Worm (Caenorhabditis elegans): ENCODE results near the gene ppfr-4.

The ppfr-4 gene

DNA sequence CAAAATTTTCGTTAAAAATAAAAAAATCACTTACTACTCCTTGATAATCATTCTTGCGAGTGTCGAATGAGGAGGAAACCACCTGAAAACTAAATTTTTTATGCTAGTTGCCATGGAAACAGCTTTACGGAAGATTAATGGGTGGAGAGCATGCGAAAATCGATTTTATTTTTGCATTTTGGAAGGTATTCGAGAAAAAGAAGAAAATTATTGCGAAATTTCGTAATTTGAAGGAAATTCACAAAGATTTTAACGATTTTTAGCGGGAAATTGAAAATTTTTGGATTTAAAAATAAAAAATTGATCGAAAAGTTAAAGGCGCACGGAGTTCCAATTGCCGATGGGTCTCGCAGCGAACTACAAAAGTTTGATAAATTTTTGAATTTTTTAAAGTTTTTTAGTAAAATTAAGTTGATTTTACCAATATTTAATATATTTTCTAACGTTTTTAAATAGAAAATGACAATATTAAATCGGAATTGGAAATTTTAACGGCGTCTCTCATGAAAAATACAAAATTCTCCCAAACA lies 44.0 kb upstream of the ppfr-4 start, which contains the start of gene Y54F10AR.1:
Gene Y54F10AR.1 (minus strand): TSS at position 51 of the 530 bp plus-strand sequence.
- TF ChIP-seq ceh-28 (tag; optimal IDR thresholded peaks at IDR 0.05) (no peak), attf-4 (tag; optimal IDR thresholded peaks at IDR 0.05) (no peak), lsy-2 (tag; optimal IDR thresholded peaks at IDR 0.05) (no peak), nhr-76 (tag; optimal IDR thresholded peaks at IDR 0.05) (no peak), ZK337.2 (GFP tag; IDR thresholded peaks at IDR 0.05) (no peak), fkh-10 (GFP tag; optimal IDR thresholded peaks at IDR 0.05) (no peak), skn-1 (tag; optimal IDR thresholded peaks at IDR 0.05) (no peak), gei-8 (GFP tag; optimal IDR thresholded peaks at IDR 0.05) (no peak), nhr-10 (tag; optimal IDR thresholded peaks at IDR 0.05) (no peak), sdz-12 (GFP tag; optimal IDR thresholded peaks at IDR 0.05) (no peak), nhr-41 (GFP tag; IDR thresholded peaks at IDR 0.05) (no peak), ZK546.5 (tag; optimal IDR thresholded peaks at IDR 0.05) (no peak), ztf-7 (tag; optimal IDR thresholded peaks at IDR 0.05) (no peak), zip-2 (tag; optimal IDR thresholded peaks at IDR 0.05) (no peak), madf-5 (GFP tag; IDR thresholded peaks at IDR 0.05) (no peak), nhr-77 (tag; optimal IDR thresholded peaks at IDR 0.05) (no peak), hmg-1.1 (GFP tag; IDR thresholded peaks at IDR 0.05) (no peak), hif-1 (tag; optimal IDR thresholded peaks at IDR 0.05) (no peak), unc-130 (GFP tag; optimal IDR thresholded peaks at IDR 0.05) (no peak), spr-1 (tag; optimal IDR thresholded peaks at IDR 0.05) (no peak)

ce11 chrIII:2576360-2577259 lies 43.1 kb upstream of the ppfr-4 start:
- TF ChIP-seq hlh-11 (tag; optimal IDR thresholded peaks at IDR 0.05) (peak; percentile 72), nhr-11 (tag; optimal IDR thresholded peaks at IDR 0.05) (peak; percentile 62), ceh-20 (GFP tag; IDR thresholded peaks at IDR 0.05) (peak; percentile 65; the same call in 1 of the 2 replicates), lir-3 (tag; optimal IDR thresholded peaks at IDR 0.05) (no peak), D1046.2 (GFP tag; IDR thresholded peaks at IDR 0.05) (no peak), unc-62 (GFP tag; optimal IDR thresholded peaks at IDR 0.05 in 1 of 2) (no peak), unc-62 (tag; optimal IDR thresholded peaks at IDR 0.05) (no peak), ctbp-1 (GFP tag; IDR thresholded peaks at IDR 0.05) (peak; percentile 30; the same call in 1 of the 2 replicates), ceh-44 (GFP tag; IDR thresholded peaks at IDR 0.05) (no peak), nhr-25 (tag; optimal IDR thresholded peaks at IDR 0.05; ENCODE audit: borderline replicate concordance, insufficient read depth) (no peak), mxl-2 (GFP tag; conservative IDR thresholded peaks at IDR 0.05) (no peak), spr-1 (tag; optimal IDR thresholded peaks at IDR 0.05) (peak; percentile 6), nhr-77 (tag; optimal IDR thresholded peaks at IDR 0.05) (peak; percentile 5), lsy-2 (tag; optimal IDR thresholded peaks at IDR 0.05) (peak; percentile 21 to 82), F37D6.2 (tag; optimal IDR thresholded peaks at IDR 0.05) (peak; percentile 59), Y5F2A.4 (GFP tag; optimal IDR thresholded peaks at IDR 0.05) (no peak), duxl-1 (tag; optimal IDR thresholded peaks at IDR 0.05; ENCODE audit: poor library complexity) (no peak), hlh-30 (tag; optimal IDR thresholded peaks at IDR 0.05; ENCODE audit: insufficient read depth) (peak; percentile 66), hif-1 (tag; optimal IDR thresholded peaks at IDR 0.05) (peak in 1 of 2 experiments; percentile 59), mep-1 (tag; optimal IDR thresholded peaks at IDR 0.05) (peak; percentile 84), T26A8.4 (GFP tag; IDR thresholded peaks at IDR 0.05) (no peak), nhr-41 (GFP tag; IDR thresholded peaks at IDR 0.05) (no peak), aha-1 (tag) (peak; percentile 42), dpl-1 (GFP tag; optimal IDR thresholded peaks at IDR 0.05) (peak; percentile 56), daf-8 (GFP tag; IDR thresholded peaks at IDR 0.05) (no peak), fkh-10 (GFP tag; optimal IDR thresholded peaks at IDR 0.05) (peak; percentile 9), cey-2 (tag; optimal IDR thresholded peaks at IDR 0.05; ENCODE audit: borderline replicate concordance, insufficient read depth) (no peak), nhr-28 (tag; optimal IDR thresholded peaks at IDR 0.05) (peak; percentile 52), mes-2 (tag; optimal IDR thresholded peaks at IDR 0.05; ENCODE audit: poor library complexity, severe bottlenecking) (peak; percentile 39), daf-12 (tag; optimal IDR thresholded peaks at IDR 0.05) (no peak), tra-1 (GFP tag; IDR thresholded peaks at IDR 0.05) (no peak), mdt-29 (GFP tag; IDR thresholded peaks at IDR 0.05) (no peak), mdl-1 (tag; optimal IDR thresholded peaks at IDR 0.05) (peak in 1 of 2 experiments; percentile 69)

Measured in whole organism, L4 larva.